Worm (Caenorhabditis elegans): ENCODE results near the gene cpg-1.

- TF ChIP-seq daf-19 (GFP tag; conservative IDR thresholded peaks at IDR 0.05) (no peak), lin-15B (tag; optimal IDR thresholded peaks at IDR 0.05) (no peak), pha-4 (GFP tag; IDR thresholded peaks at IDR 0.05) (no peak), pha-4 (tag; optimal IDR thresholded peaks at IDR 0.05) (no peak), lin-39 (tag; optimal IDR thresholded peaks at IDR 0.05) (no peak), nhr-48 (tag; optimal IDR thresholded peaks at IDR 0.05) (no peak), tra-1 (GFP tag; IDR thresholded peaks at IDR 0.05) (no peak), ctbp-1 (GFP tag; IDR thresholded peaks at IDR 0.05) (no peak)
These were observed 35.4 kb upstream of the cpg-1 start for ce11 chrIII:4453768-4454167.

All from whole organism, L4 larva.